Worm (Caenorhabditis elegans): Measurements from ENCODE around the gene clec-22.

Gene clec-22

DNA sequence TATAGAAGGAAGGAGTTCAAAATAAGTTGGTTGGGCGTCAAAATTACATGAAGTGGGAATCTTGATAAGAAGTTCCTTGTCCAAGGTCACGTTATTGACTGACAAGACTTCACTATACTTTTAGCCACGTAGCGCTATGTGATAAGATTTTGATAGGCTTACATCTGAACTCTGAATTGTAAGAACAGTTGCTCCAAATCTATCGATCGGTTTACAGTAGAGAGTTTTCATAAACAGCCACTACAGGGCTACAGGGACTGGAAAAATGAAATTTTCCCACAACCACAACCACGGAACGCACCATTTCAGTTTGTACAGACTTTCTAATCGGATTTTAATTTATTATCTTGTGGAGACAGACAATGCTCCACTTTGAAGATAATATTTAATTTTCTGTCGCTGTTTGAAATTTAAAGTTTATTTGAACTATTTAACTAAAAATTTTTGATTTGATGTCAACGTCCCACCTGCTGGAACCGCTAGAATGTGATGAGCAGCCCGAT lies at the start of gene clec-22, which contains the start of gene clec-31:
TSS of gene clec-22 (plus strand) at position 453 of the 503 bp plus-strand sequence.
TSS of gene clec-31 (minus strand) at position 101 of the 503 bp plus-strand sequence.
- TF ChIP-seq nhr-129 (tag; optimal IDR thresholded peaks at IDR 0.05) (no peak), crh-2 (tag; optimal IDR thresholded peaks at IDR 0.05) (no peak), ZK546.5 (tag; optimal IDR thresholded peaks at IDR 0.05) (no peak), alr-1 (tag; optimal IDR thresholded peaks at IDR 0.05) (no peak), gmeb-1 (tag; optimal IDR thresholded peaks at IDR 0.05) (no peak), mdl-1 (tag; optimal IDR thresholded peaks at IDR 0.05) (no peak), lin-39 (tag; optimal IDR thresholded peaks at IDR 0.05) (no peak), elt-3 (tag; optimal IDR thresholded peaks at IDR 0.05) (no peak), nhr-6 (tag; optimal IDR thresholded peaks at IDR 0.05) (no peak), sma-9 (GFP tag; optimal IDR thresholded peaks at IDR 0.05) (no peak), sma-9 (tag; optimal IDR thresholded peaks at IDR 0.05) (no peak), nhr-23 (tag; optimal IDR thresholded peaks at IDR 0.05) (no peak), elt-1 (tag; optimal IDR thresholded peaks at IDR 0.05) (no peak), unc-39 (tag; optimal IDR thresholded peaks at IDR 0.05) (no peak), fos-1 (tag; optimal IDR thresholded peaks at IDR 0.05) (no peak), dmd-4 (tag; optimal IDR thresholded peaks at IDR 0.05) (no peak)

DNA sequence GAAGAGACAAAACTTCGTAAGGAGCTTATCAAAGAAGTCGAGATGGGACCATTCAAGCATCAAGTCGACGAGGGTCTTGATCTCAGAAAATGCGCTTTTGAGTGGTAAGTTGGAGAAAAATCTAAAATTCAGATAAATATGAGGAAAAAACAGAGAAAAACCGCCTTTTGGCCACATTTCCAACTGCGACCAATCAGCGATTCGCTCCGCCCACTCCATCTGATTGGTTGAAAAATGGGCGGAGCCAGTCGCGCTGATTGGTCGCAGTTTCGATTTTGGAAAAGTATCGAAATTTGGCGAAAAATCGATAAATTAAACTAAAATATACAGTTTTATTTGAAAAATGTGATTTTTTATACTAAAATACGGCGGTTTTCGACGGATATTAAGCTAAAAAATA lies 46.4 kb upstream of the clec-22 start:
- TF ChIP-seq elt-1 (tag; optimal IDR thresholded peaks at IDR 0.05): no peak
- no peak for TF ChIP-seq lsy-2 (tag; optimal IDR thresholded peaks at IDR 0.05)
- no peak for TF ChIP-seq nhr-129 (tag; optimal IDR thresholded peaks at IDR 0.05)
- no peak for TF ChIP-seq nhr-12 (tag; optimal IDR thresholded peaks at IDR 0.05)
- TF ChIP-seq ZK546.5 (tag; optimal IDR thresholded peaks at IDR 0.05): no peak
- no peak for TF ChIP-seq lin-11 (tag; optimal IDR thresholded peaks at IDR 0.05)
- no peak for TF ChIP-seq unc-39 (tag; optimal IDR thresholded peaks at IDR 0.05)
- no peak for TF ChIP-seq nhr-11 (tag; optimal IDR thresholded peaks at IDR 0.05)

DNA sequence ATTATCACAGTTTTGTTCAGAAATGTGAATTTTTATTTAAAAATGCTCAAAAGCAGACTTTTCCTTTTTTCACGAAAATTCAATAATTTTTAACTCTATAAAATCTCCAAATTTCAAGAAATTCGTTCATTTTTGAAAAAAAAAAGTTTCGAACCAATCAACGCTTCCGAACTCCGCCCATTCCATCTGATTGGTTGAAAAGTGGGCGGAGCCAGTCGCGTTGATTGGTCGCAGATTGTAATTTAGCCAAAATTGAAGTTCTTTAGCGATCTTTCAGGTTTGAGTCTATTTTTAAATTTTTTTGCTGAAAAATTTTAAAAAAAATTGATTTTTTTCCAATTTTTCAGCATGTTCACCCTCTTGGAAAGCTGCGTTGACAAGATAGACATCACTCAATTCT lies 45.9 kb upstream of the clec-22 start:
- no peak for TF ChIP-seq ZK546.5 (tag; optimal IDR thresholded peaks at IDR 0.05)
- TF ChIP-seq mdl-1 (tag; optimal IDR thresholded peaks at IDR 0.05): no peak
- TF ChIP-seq crh-2 (tag; optimal IDR thresholded peaks at IDR 0.05): no peak
- TF ChIP-seq elt-3 (tag; optimal IDR thresholded peaks at IDR 0.05): no peak
- no peak for TF ChIP-seq ceh-82 (tag; optimal IDR thresholded peaks at IDR 0.05)
- no peak for TF ChIP-seq lin-13 (GFP tag; optimal IDR thresholded peaks at IDR 0.05)
- TF ChIP-seq nhr-237 (tag; optimal IDR thresholded peaks at IDR 0.05): no peak
- no peak for TF ChIP-seq elt-1 (tag; optimal IDR thresholded peaks at IDR 0.05)
- no peak for TF ChIP-seq dmd-4 (tag; optimal IDR thresholded peaks at IDR 0.05)
- no peak for TF ChIP-seq nhr-6 (tag; optimal IDR thresholded peaks at IDR 0.05)

DNA sequence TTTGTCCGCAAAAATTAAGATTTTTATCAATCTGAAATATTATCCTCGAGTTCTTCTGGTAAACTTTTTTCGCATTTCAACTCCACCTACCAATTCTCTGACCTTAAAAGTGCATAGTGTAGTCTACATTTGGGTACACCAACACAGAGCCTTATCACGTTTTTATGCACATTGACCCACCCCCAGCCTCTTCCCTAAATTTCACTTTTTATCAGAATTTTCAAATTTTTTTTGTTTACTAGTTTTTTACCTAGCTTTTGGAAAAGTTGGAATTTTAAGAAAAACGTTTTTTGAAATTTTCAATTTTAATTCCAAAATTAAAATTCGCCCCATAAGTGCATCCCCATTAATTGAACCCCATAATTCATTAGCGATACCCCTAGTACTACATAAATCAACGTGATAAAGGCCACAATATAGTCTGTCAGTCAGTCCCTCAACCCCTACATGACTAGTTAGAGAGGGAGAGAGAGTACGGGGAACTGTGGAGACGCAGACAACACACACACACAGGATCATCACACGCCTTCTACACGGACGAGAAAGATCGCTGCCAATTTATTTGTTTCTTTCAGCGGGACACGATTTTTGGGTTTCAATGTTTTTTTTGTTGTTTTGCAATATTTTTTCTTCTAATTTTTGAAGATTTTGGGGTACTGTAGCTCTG lies 43.6 kb upstream of the clec-22 start:
- TF ChIP-seq R02D3.7 (tag; optimal IDR thresholded peaks at IDR 0.05): no peak
- TF ChIP-seq C34F6.9 (tag; optimal IDR thresholded peaks at IDR 0.05): no peak
- no peak for TF ChIP-seq ceh-16 (tag; optimal IDR thresholded peaks at IDR 0.05)
- no peak for TF ChIP-seq peb-1 (tag; optimal IDR thresholded peaks at IDR 0.05)
- TF ChIP-seq mab-5 (tag; optimal IDR thresholded peaks at IDR 0.05): peak; percentile 42
- TF ChIP-seq ztf-11 (tag; optimal IDR thresholded peaks at IDR 0.05): no peak
- peak; percentile 48 for TF ChIP-seq nhr-25 (tag; optimal IDR thresholded peaks at IDR 0.05)
- no peak for TF ChIP-seq ztf-1 (GFP tag; conservative IDR thresholded peaks at IDR 0.05)
- no peak for TF ChIP-seq nhr-6 (tag; optimal IDR thresholded peaks at IDR 0.05)
- TF ChIP-seq nhr-129 (tag; optimal IDR thresholded peaks at IDR 0.05): no peak
- no peak for TF ChIP-seq lin-11 (tag; optimal IDR thresholded peaks at IDR 0.05)
- TF ChIP-seq nhr-10 (tag; optimal IDR thresholded peaks at IDR 0.05): no peak
- TF ChIP-seq ztf-4 (tag; optimal IDR thresholded peaks at IDR 0.05): no peak
- no peak for TF ChIP-seq unc-62 (GFP tag; optimal IDR thresholded peaks at IDR 0.05)
- TF ChIP-seq sma-3 (GFP tag; optimal IDR thresholded peaks at IDR 0.05): peak; percentile 7
- no peak for TF ChIP-seq alr-1 (tag; optimal IDR thresholded peaks at IDR 0.05)
- TF ChIP-seq nhr-21 (tag; optimal IDR thresholded peaks at IDR 0.05): peak; percentile 45
- TF ChIP-seq unc-39 (tag; optimal IDR thresholded peaks at IDR 0.05): no peak
- TF ChIP-seq sem-4 (tag; optimal IDR thresholded peaks at IDR 0.05): no peak
- peak; percentile 10 for TF ChIP-seq unc-55 (GFP tag; optimal IDR thresholded peaks at IDR 0.05)
- no peak for TF ChIP-seq sma-9 (GFP tag; optimal IDR thresholded peaks at IDR 0.05)
- TF ChIP-seq sma-9 (tag; optimal IDR thresholded peaks at IDR 0.05): no peak
- no peak for TF ChIP-seq F13H6.1 (tag; optimal IDR thresholded peaks at IDR 0.05)
- no peak for TF ChIP-seq zag-1 (tag; optimal IDR thresholded peaks at IDR 0.05)
- no peak for TF ChIP-seq blmp-1 (tag; optimal IDR thresholded peaks at IDR 0.05; ENCODE audit: insufficient read depth)
- TF ChIP-seq ama-1 (optimal IDR thresholded peaks at IDR 0.05): no peak
- no peak for TF ChIP-seq aly-2 (tag; optimal IDR thresholded peaks at IDR 0.05)
- TF ChIP-seq lin-39 (tag; optimal IDR thresholded peaks at IDR 0.05): no peak
- TF ChIP-seq mbf-1 (tag; optimal IDR thresholded peaks at IDR 0.05): no peak
- no peak for TF ChIP-seq nhr-77 (tag; optimal IDR thresholded peaks at IDR 0.05)
- TF ChIP-seq Y55F3AM.14 (GFP tag; optimal IDR thresholded peaks at IDR 0.05): no peak
- TF ChIP-seq dmd-4 (tag; optimal IDR thresholded peaks at IDR 0.05): no peak
- no peak for TF ChIP-seq mdl-1 (tag; optimal IDR thresholded peaks at IDR 0.05)
- TF ChIP-seq elt-1 (tag; optimal IDR thresholded peaks at IDR 0.05): no peak
- no peak for TF ChIP-seq lin-13 (GFP tag; optimal IDR thresholded peaks at IDR 0.05)
